Fruit fly (Drosophila melanogaster) Kc167 (cell line): ENCODE data around the gene nrv1.

Experiments
- Myc ChIP-seq: fragments of >200 bp; optimal IDR thresholded peaks from 2 replicates; lab custom pipeline; 2017; ENCODE audit warnings: missing external identifiers
- Sin3A ChIP-seq: fragments of >200 bp; optimal IDR thresholded peaks from 2 replicates; lab custom pipeline; 2018; ENCODE audit warnings: missing external identifiers
- h ChIP-seq: fragments of >200 bp; optimal IDR thresholded peaks from 3 replicates; lab custom pipeline; 2018; ENCODE audit warnings: missing external identifiers
- insv ChIP-seq: fragments of >200 bp; optimal IDR thresholded peaks from 3 replicates; lab custom pipeline; 2018; ENCODE audit warnings: missing external identifiers
- psq ChIP-seq: fragments of >200 bp; optimal IDR thresholded peaks from 2 replicates; lab custom pipeline; 2017; ENCODE audit warnings: missing external identifiers
- ttk ChIP-seq: sonication (Bioruptor generic); optimal IDR thresholded peaks from 2 replicates; lab custom pipeline; 2017; ENCODE audit warnings: missing external identifiers

nrv1 gene

dm6 chr2L:6740088-6740487, 46.6 kb downstream of the nrv1 start, which contains the start of gene TTLL3A:
Gene TTLL3A, minus strand, starts transcription at chr2L:6740188.
- TF ChIP-seq psq (lab: Kevin White, UChicago): no peak
- no peak for TF ChIP-seq h
- TF ChIP-seq Sin3A (lab: Kevin White, UChicago): no peak
- TF ChIP-seq ttk: no peak
- no peak for TF ChIP-seq insv
- TF ChIP-seq Myc (lab: Kevin White, UChicago): no peak

DNA sequence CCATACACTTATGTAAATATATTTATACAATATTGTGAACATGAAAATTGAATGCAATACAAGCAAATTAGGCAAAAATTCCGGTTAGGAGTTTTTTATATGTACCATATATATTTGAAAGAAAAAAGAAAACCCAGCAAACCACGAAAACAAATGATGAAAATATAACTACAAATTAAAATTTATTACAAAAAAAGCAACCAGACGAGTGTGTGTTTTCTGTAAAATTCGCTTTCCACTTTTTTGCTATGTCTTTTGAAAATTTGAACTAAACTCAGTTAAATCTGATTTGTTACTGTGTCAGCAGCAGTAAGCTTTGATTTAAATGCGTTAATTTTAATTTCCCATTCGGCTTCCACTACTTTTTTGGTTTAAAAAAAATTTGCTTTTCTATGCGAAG, 54.1 kb downstream of the nrv1 start, which contains the start of gene TTLL3B:
Gene TTLL3B (plus strand): TSS at position 301 of the 400 bp plus-strand sequence.
- no peak for TF ChIP-seq Sin3A (lab: Kevin White, UChicago)
- no peak for TF ChIP-seq psq (lab: Kevin White, UChicago)
- TF ChIP-seq Myc (lab: Kevin White, UChicago): no peak
- no peak for TF ChIP-seq h
- TF ChIP-seq insv: no peak
- no peak for TF ChIP-seq ttk
